Worm (Caenorhabditis elegans): ENCODE results near the gene T24H10.1.

The T24H10.1 gene

DNA sequence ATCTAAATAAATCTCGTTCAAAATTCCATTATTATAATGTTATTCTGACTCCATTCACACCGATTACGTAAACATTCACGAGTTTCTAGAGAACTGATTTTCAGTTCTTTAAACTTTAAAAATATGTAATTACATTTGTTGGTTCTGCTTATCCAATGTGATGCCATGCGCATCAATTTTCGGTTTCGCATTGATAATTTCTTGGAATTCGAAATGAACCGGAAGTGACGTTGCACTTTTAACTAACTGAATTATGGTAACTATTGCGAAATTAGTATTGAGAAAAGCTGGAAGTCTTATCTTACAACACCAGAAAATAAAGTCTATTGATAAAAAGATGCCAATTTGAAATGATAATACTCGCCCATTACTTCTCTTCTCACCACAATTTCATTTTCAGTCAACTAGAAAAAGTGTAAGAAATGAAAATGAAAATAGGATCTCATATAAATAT lies 18.6 kb downstream of the T24H10.1 start:
- TF ChIP-seq Y116A8C.19 (tag; optimal IDR thresholded peaks at IDR 0.05; ENCODE audit: borderline replicate concordance) (no peak), snu-23 (GFP tag; optimal IDR thresholded peaks at IDR 0.05) (no peak), nhr-19 (GFP tag; conservative IDR thresholded peaks at IDR 0.05) (peak; percentile 15; the same call in 1 of the 2 replicates), mab-9 (GFP tag; IDR thresholded peaks at IDR 0.05) (no peak), nhr-77 (tag; optimal IDR thresholded peaks at IDR 0.05) (no peak), ceh-90 (tag; optimal IDR thresholded peaks at IDR 0.05) (peak; percentile 19), ztf-11 (tag; optimal IDR thresholded peaks at IDR 0.05) (no peak), sox-4 (tag; optimal IDR thresholded peaks at IDR 0.05) (peak; percentile 96), zip-4 (GFP tag; optimal IDR thresholded peaks at IDR 0.05) (peak; percentile 60), unc-86 (tag; optimal IDR thresholded peaks at IDR 0.05) (no peak), fkh-4 (tag; optimal IDR thresholded peaks at IDR 0.05; ENCODE audit: borderline replicate concordance) (no peak), zag-1 (tag; optimal IDR thresholded peaks at IDR 0.05) (no peak), fkh-8 (tag; optimal IDR thresholded peaks at IDR 0.05) (peak; percentile 92), nhr-71 (tag; optimal IDR thresholded peaks at IDR 0.05) (peak; percentile 90), ceh-88 (GFP tag; IDR thresholded peaks at IDR 0.05) (no peak), lsy-2 (tag; optimal IDR thresholded peaks at IDR 0.05) (peak; percentile 45 to 55), unc-30 (tag; optimal IDR thresholded peaks at IDR 0.05) (no peak), lir-3 (tag; optimal IDR thresholded peaks at IDR 0.05; ENCODE audit: poor library complexity) (no peak), pax-3 (tag; optimal IDR thresholded peaks at IDR 0.05) (peak; percentile 77), snpc-4 (tag; optimal IDR thresholded peaks at IDR 0.05) (no peak), dsc-1 (tag; optimal IDR thresholded peaks at IDR 0.05) (peak; percentile 93), xbp-1 (tag; optimal IDR thresholded peaks at IDR 0.05) (peak; percentile 18), pag-3 (tag; optimal IDR thresholded peaks at IDR 0.05; ENCODE audit: borderline replicate concordance, insufficient read depth) (no peak), egl-13 (tag; optimal IDR thresholded peaks at IDR 0.05) (peak; percentile 71), ces-1 (GFP tag; optimal IDR thresholded peaks at IDR 0.05) (no peak), nhr-20 (tag; optimal IDR thresholded peaks at IDR 0.05) (peak; percentile 51), unc-98 (GFP tag; IDR thresholded peaks at IDR 0.05) (no peak), nhr-28 (tag; optimal IDR thresholded peaks at IDR 0.05) (no peak), nhr-237 (tag; optimal IDR thresholded peaks at IDR 0.05) (no peak), fos-1 (tag; optimal IDR thresholded peaks at IDR 0.05) (no peak), ama-1 (optimal IDR thresholded peaks at IDR 0.05) (no peak), efl-1 (optimal IDR thresholded peaks at IDR 0.05) (no peak), efl-1 (GFP tag; optimal IDR thresholded peaks at IDR 0.05 in 1 of 2) (peak in 1 of 2 experiments; percentile 40), nhr-47 (tag; optimal IDR thresholded peaks at IDR 0.05) (peak; percentile 82), lin-13 (GFP tag; optimal IDR thresholded peaks at IDR 0.05) (peak; percentile 10), fkh-10 (GFP tag; optimal IDR thresholded peaks at IDR 0.05) (peak; percentile 14), ceh-8 (GFP tag; optimal IDR thresholded peaks at IDR 0.05) (peak; percentile 16), lin-39 (tag; optimal IDR thresholded peaks at IDR 0.05) (no peak), tlp-1 (tag; optimal IDR thresholded peaks at IDR 0.05) (no peak), pqm-1 (tag; optimal IDR thresholded peaks at IDR 0.05) (peak; percentile 3), isw-1 (GFP tag; IDR thresholded peaks at IDR 0.05) (no peak), egl-27 (tag; optimal IDR thresholded peaks at IDR 0.05) (no peak), unc-62 (GFP tag; optimal IDR thresholded peaks at IDR 0.05) (no peak), nhr-11 (tag; optimal IDR thresholded peaks at IDR 0.05) (peak; percentile 69), nhr-84 (tag; optimal IDR thresholded peaks at IDR 0.05) (no peak), hpl-2 (GFP tag; optimal IDR thresholded peaks at IDR 0.05) (no peak), swsn-7 (tag; optimal IDR thresholded peaks at IDR 0.05) (peak; percentile 35), nhr-85 (tag) (no peak), elt-3 (tag; optimal IDR thresholded peaks at IDR 0.05) (no peak), sup-37 (GFP tag; optimal IDR thresholded peaks at IDR 0.05) (no peak), lin-35 (GFP tag; optimal IDR thresholded peaks at IDR 0.05) (peak in 1 of 2 experiments; percentile 32), mef-2 (tag; optimal IDR thresholded peaks at IDR 0.05) (no peak), lin-14 (GFP tag; optimal IDR thresholded peaks at IDR 0.05) (peak; percentile 67), grh-1 (GFP tag; IDR thresholded peaks at IDR 0.05) (no peak)

Measured in whole organism, L1 larva.